Fruit fly (Drosophila melanogaster) whole organism, prepupa: ENCODE results near the gene CG13065.

Source experiments
- CG10669 ChIP-seq: fragments of 200-800 bp; sonication (Bioruptor generic); optimal IDR thresholded peaks from 3 replicates; lab custom pipeline; 2018; ENCODE audit warnings: missing biosample characterization, mild to moderate bottlenecking, missing genetic modification characterization, moderate library complexity
- CG16779 ChIP-seq: fragments of 200-800 bp; sonication (Bioruptor generic); optimal IDR thresholded peaks from 3 replicates; lab custom pipeline; 2017; ENCODE audit warnings: missing biosample characterization, mild to moderate bottlenecking, missing genetic modification characterization
- CG3032 ChIP-seq: fragments of 200-800 bp; optimal IDR thresholded peaks from 2 replicates; lab custom pipeline; 2019; ENCODE audit warnings: missing biosample characterization, mild to moderate bottlenecking, missing genetic modification characterization, moderate library complexity
- CG32006 ChIP-seq: fragments of 200-800 bp; sonication (Bioruptor generic); optimal IDR thresholded peaks from 3 replicates; lab custom pipeline; 2017; ENCODE audit warnings: missing biosample characterization, mild to moderate bottlenecking, missing genetic modification characterization
- CG6163 ChIP-seq: fragments of 200-800 bp; sonication (Bioruptor generic); IDR thresholded peaks from 3 replicates; pipeline ENCODE4 v1.3.6; 2022; ENCODE audit warnings: missing biosample characterization, missing genetic modification characterization
- CG6808 ChIP-seq: fragments of 200-800 bp; sonication (Bioruptor generic); optimal IDR thresholded peaks from 3 replicates; lab custom pipeline; 2017; ENCODE audit warnings: missing biosample characterization, missing genetic modification characterization, mild to moderate bottlenecking, moderate library complexity, missing genetic modification reagents
- CG6854 ChIP-seq: fragments of 200-800 bp; sonication (Bioruptor generic); optimal IDR thresholded peaks from 2 replicates; lab custom pipeline; 2017; ENCODE audit warnings: missing biosample characterization, mild to moderate bottlenecking, missing genetic modification characterization
- CG8119 ChIP-seq: fragments of 200-800 bp; sonication (Bioruptor generic); IDR thresholded peaks from 3 replicates; pipeline ENCODE4 v1.3.6; 2022; ENCODE audit warnings: missing biosample characterization, missing genetic modification characterization
- CG8319 ChIP-seq: fragments of 200-800 bp; sonication (Bioruptor generic); optimal IDR thresholded peaks from 3 replicates; lab custom pipeline; 2016; ENCODE audit warnings: missing biosample characterization, missing genetic modification characterization
- CG8632 ChIP-seq: fragments of 200-800 bp; sonication (Bioruptor generic); optimal IDR thresholded peaks from 3 replicates; lab custom pipeline; 2016; ENCODE audit warnings: missing biosample characterization, missing genetic modification characterization
- CG9139 ChIP-seq: fragments of 200-800 bp; sonication (Bioruptor generic); optimal IDR thresholded peaks from 3 replicates; lab custom pipeline; 2017; ENCODE audit warnings: missing biosample characterization, mild to moderate bottlenecking, missing genetic modification characterization
- Eip75B ChIP-seq: fragments of 200-800 bp; sonication (Bioruptor generic); optimal IDR thresholded peaks from 3 replicates; lab custom pipeline; 2016; ENCODE audit warnings: missing biosample characterization, missing genetic modification characterization
- Eip78C ChIP-seq: fragments of 200-800 bp; sonication (Bioruptor generic); peaks from one replicate; lab custom pipeline; 2016; ENCODE audit warnings: missing biosample characterization, missing genetic modification characterization
- Ets96B ChIP-seq: fragments of 200-800 bp; optimal IDR thresholded peaks from 2 replicates; lab custom pipeline; 2019; ENCODE audit warnings: missing biosample characterization, mild to moderate bottlenecking, missing genetic modification characterization, moderate library complexity
- Hr38 ChIP-seq: sonication (Bioruptor generic); optimal IDR thresholded peaks from 2 replicates; lab custom pipeline; 2016; ENCODE audit warnings: missing biosample characterization, missing genetic modification characterization
- Hr39 ChIP-seq: fragments of 200-800 bp; sonication (Bioruptor generic); optimal IDR thresholded peaks from 2 replicates; lab custom pipeline; 2016; ENCODE audit warnings: missing biosample characterization, missing genetic modification characterization
- Lpt ChIP-seq: fragments of 200-800 bp; sonication (Bioruptor generic); optimal IDR thresholded peaks from 3 replicates; lab custom pipeline; 2016; ENCODE audit warnings: missing biosample characterization, missing genetic modification characterization
- OdsH ChIP-seq: fragments of 200-800 bp; sonication (Bioruptor generic); optimal IDR thresholded peaks from 3 replicates; lab custom pipeline; 2016; ENCODE audit warnings: missing biosample characterization, missing genetic modification characterization
- Sox102F ChIP-seq: fragments of 200-800 bp; sonication (Bioruptor generic); optimal IDR thresholded peaks from 2 replicates; lab custom pipeline; 2016; ENCODE audit warnings: missing biosample characterization, mild to moderate bottlenecking, missing genetic modification characterization
- dac ChIP-seq: fragments of 200-800 bp; sonication (Bioruptor generic); optimal IDR thresholded peaks from 2 replicates; lab custom pipeline; 2017; ENCODE audit warnings: missing biosample characterization, mild to moderate bottlenecking, missing genetic modification characterization
- dsx ChIP-seq: fragments of 200-800 bp; optimal IDR thresholded peaks from 3 replicates; lab custom pipeline; 2019; ENCODE audit warnings: missing biosample characterization, mild to moderate bottlenecking, missing genetic modification characterization, moderate library complexity; ENCODE audit not compliant: poor library complexity, severe bottlenecking
- eg ChIP-seq: fragments of 200-800 bp; sonication (Bioruptor generic); IDR thresholded peaks from 3 replicates; pipeline ENCODE4 v1.3.6; 2022; ENCODE audit warnings: missing biosample characterization, missing genetic modification characterization
- esn ChIP-seq: fragments of 200-800 bp; sonication (Bioruptor generic); optimal IDR thresholded peaks from 2 replicates; lab custom pipeline; 2016; ENCODE audit warnings: missing biosample characterization, mild to moderate bottlenecking, missing genetic modification characterization, moderate library complexity
- fd59A ChIP-seq: fragments of 200-800 bp; sonication (Bioruptor generic); optimal IDR thresholded peaks from 2 replicates; lab custom pipeline; 2017; ENCODE audit warnings: missing biosample characterization, mild to moderate bottlenecking, missing genetic modification characterization, missing genetic modification reagents
- fkh ChIP-seq: fragments of 200-800 bp; sonication (Bioruptor generic); optimal IDR thresholded peaks from 3 replicates; lab custom pipeline; 2017; ENCODE audit warnings: missing biosample characterization, mild to moderate bottlenecking, missing genetic modification characterization, moderate library complexity
- lz ChIP-seq: fragments of 200-800 bp; sonication (Bioruptor generic); optimal IDR thresholded peaks from 3 replicates; lab custom pipeline; 2016; ENCODE audit warnings: missing biosample characterization, missing genetic modification characterization
- net ChIP-seq: fragments of 200-800 bp; sonication (Bioruptor generic); optimal IDR thresholded peaks from 3 replicates; lab custom pipeline; 2016; ENCODE audit warnings: missing biosample characterization, missing genetic modification characterization
- pdm3 ChIP-seq: fragments of 200-800 bp; sonication (Bioruptor generic); optimal IDR thresholded peaks from 3 replicates; lab custom pipeline; 2016; ENCODE audit warnings: missing biosample characterization, missing genetic modification characterization
- spab ChIP-seq: fragments of 200-800 bp; sonication (Bioruptor generic); optimal IDR thresholded peaks from 2 replicates; lab custom pipeline; 2017; ENCODE audit warnings: missing biosample characterization, mild to moderate bottlenecking, missing genetic modification characterization, missing genetic modification reagents
- ss ChIP-seq, 2 experiments: fragments of 200-800 bp; sonication (Bioruptor generic); optimal IDR thresholded peaks; 2 replicates in 1 of 2; 3 replicates in 1 of 2; lab custom pipeline; 2017 to 2018; ENCODE audit warnings: mild to moderate bottlenecking in 2 of 2, missing biosample characterization in 2 of 2, missing genetic modification characterization in 2 of 2, moderate library complexity in 1 of 2
- svp ChIP-seq: fragments of 200-800 bp; sonication (Bioruptor generic); peaks from one replicate; lab custom pipeline; 2016; ENCODE audit warnings: missing biosample characterization, missing genetic modification characterization
- topi ChIP-seq: fragments of 200-800 bp; sonication (Bioruptor generic); optimal IDR thresholded peaks from 3 replicates; lab custom pipeline; 2016; ENCODE audit warnings: missing biosample characterization, missing genetic modification characterization
- vri ChIP-seq: fragments of 200-800 bp; sonication (Bioruptor generic); optimal IDR thresholded peaks from 3 replicates; lab custom pipeline; 2016; ENCODE audit warnings: missing biosample characterization, mild to moderate bottlenecking, missing genetic modification characterization

CG13065 gene

dm6 chr3L:16275391-16276017 is 1.7 kb upstream of the CG13065 start:
- TF ChIP-seq CG3032 (tag; lab: Kevin White, UChicago) (peak; percentile 51), CG8319 (GFP tag; lab: Kevin White, UChicago) (no peak), CG8632 (GFP tag; lab: Kevin White, UChicago) (no peak), lz (GFP tag; lab: Kevin White, UChicago) (no peak), svp (GFP tag; lab: Kevin White, UChicago) (peak; percentile 17), fkh (GFP tag; lab: Kevin White, UChicago) (no peak), Eip78C (peak; percentile 68), CG10669 (GFP tag; lab: Kevin White, UChicago) (peak; percentile 6), Lpt (GFP tag; lab: Kevin White, UChicago) (no peak), OdsH (GFP tag; lab: Kevin White, UChicago) (no peak), CG32006 (peak; percentile 20), eg (GFP tag; lab: Robert Waterston, UW) (no peak), fd59A (peak; percentile 9), spab (GFP tag; lab: Kevin White, UChicago) (peak; percentile 16), CG6808 (GFP tag; lab: Kevin White, UChicago) (peak; percentile 44), Ets96B (peak; percentile 37)

- TF ChIP-seq topi (GFP tag; lab: Kevin White, UChicago) (no peak), vri (no peak), ss (GFP tag; optimal IDR thresholded peaks at IDR 0.05; lab: Kevin White, UChicago) (no peak), Hr39 (GFP tag; lab: Kevin White, UChicago) (no peak), CG6163 (GFP tag; lab: Robert Waterston, UW) (no peak), CG8119 (no peak), Hr38 (GFP tag; lab: Kevin White, UChicago) (no peak), CG16779 (tag; lab: Kevin White, UChicago) (no peak), eg (GFP tag; lab: Robert Waterston, UW) (no peak), CG10669 (GFP tag; lab: Kevin White, UChicago) (no peak), pdm3 (GFP tag; lab: Kevin White, UChicago) (no peak), fkh (GFP tag; lab: Kevin White, UChicago) (no peak), Eip78C (no peak), dac (GFP tag; lab: Kevin White, UChicago) (no peak), CG6854 (GFP tag; lab: Kevin White, UChicago) (no peak), esn (no peak), CG9139 (no peak), dsx (GFP tag; lab: Kevin White, UChicago) (no peak)
- TF ChIP-seq, all 60 proteins: peak for 0
These were observed 1.9 kb downstream of the CG13065 start, which contains the start of gene CG13050 for dm6 chr3L:16279171-16279570. Gene CG13050 (minus strand): TSS chr3L:16279271.

DNA sequence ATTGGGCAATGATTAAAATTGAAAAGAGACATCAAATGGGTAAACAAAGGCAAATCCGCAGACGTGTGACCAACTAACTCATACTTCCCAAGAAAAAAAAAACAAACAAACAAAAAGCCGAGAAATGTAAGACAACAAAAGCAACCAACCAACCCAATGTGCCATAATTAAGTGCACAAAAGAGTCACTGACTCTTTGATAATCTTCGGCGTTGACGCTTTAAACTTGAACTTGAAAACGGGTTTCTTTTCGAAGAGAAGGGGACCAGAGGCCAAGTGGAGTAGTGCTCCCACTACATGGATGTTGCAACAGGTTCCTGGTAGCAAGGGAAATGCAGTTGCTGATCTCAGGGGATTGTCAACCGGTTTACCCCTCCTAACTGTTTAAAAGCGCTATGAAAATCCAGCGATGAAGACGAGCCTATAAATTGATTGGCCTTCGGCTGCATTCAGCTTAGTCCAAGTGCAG is 2.8 kb downstream of the CG13065 start, which contains the start of gene CG13064:
TSS of gene CG13064 (plus strand) at position 418 of the 468 bp plus-strand sequence.
- TF ChIP-seq net (GFP tag; lab: Kevin White, UChicago) = no peak
- no peak for TF ChIP-seq CG10669 (GFP tag; lab: Kevin White, UChicago)
- no peak for TF ChIP-seq CG8319 (GFP tag; lab: Kevin White, UChicago)
- TF ChIP-seq ss (GFP tag; optimal IDR thresholded peaks at IDR 0.05; lab: Kevin White, UChicago) = peak in 1 of 2 experiments; percentile 63
- peak; percentile 53 for TF ChIP-seq Eip78C
- TF ChIP-seq Sox102F (GFP tag; lab: Kevin White, UChicago) = peak; percentile 19
- peak; percentile 55 for TF ChIP-seq dsx (GFP tag; lab: Kevin White, UChicago)
- TF ChIP-seq Lpt (GFP tag; lab: Kevin White, UChicago) = peak; percentile 8
- peak; percentile 47 for TF ChIP-seq Eip75B (GFP tag; lab: Kevin White, UChicago)
